Worm (Caenorhabditis elegans): ENCODE results near the gene sfxn-2.

ce11 chrX:7962056-7962485 is 4.0 kb upstream of the sfxn-2 start:
- TF ChIP-seq hrde-1 (tag; optimal IDR thresholded peaks at IDR 0.05; ENCODE audit: borderline replicate concordance) (no peak), snpc-4 (GFP tag; optimal IDR thresholded peaks at IDR 0.05) (no peak), snpc-4 (tag; optimal IDR thresholded peaks at IDR 0.05) (peak in 1 of 4 experiments; percentile 33), rpc-1 (optimal IDR thresholded peaks at IDR 0.05) (no peak), rpc-1 (tag; optimal IDR thresholded peaks at IDR 0.05) (no peak), unc-130 (GFP tag; optimal IDR thresholded peaks at IDR 0.05) (no peak)
